Fruit fly (Drosophila melanogaster) whole organism, embryonic: Measurements from ENCODE around the gene sloth1.

ENCODE experiments used
- Antp ChIP-seq: fragments of 200-800 bp; sonication (Bioruptor generic); optimal IDR thresholded peaks from 3 replicates; lab custom pipeline; 2016; ENCODE audit warnings: missing biosample characterization, missing genetic modification characterization
- Atf6 ChIP-seq: fragments of 200-800 bp; sonication (Bioruptor generic); IDR thresholded peaks from 2 replicates; pipeline ENCODE4 v1.3.6; 2022; ENCODE audit warnings: missing biosample characterization, missing genetic modification characterization
- Blimp-1 ChIP-seq: fragments of 200-800 bp; sonication (Bioruptor generic); optimal IDR thresholded peaks from 3 replicates; lab custom pipeline; 2018; ENCODE audit warnings: missing biosample characterization, missing genetic modification characterization, mild to moderate bottlenecking, moderate library complexity, missing genetic modification reagents
- BtbVII ChIP-seq: fragments of 200-800 bp; sonication (Bioruptor generic); optimal IDR thresholded peaks from 3 replicates; lab custom pipeline; 2017; ENCODE audit warnings: missing biosample characterization, mild to moderate bottlenecking, missing genetic modification characterization
- CG10366 ChIP-seq: fragments of 200-800 bp; sonication (Bioruptor generic); IDR thresholded peaks from 2 replicates; pipeline ENCODE4 v1.3.6; 2022; ENCODE audit warnings: missing biosample characterization, missing genetic modification characterization
- CG11695 ChIP-seq: fragments of 200-800 bp; sonication (Bioruptor generic); IDR thresholded peaks from 3 replicates; pipeline ENCODE4 v1.3.6; 2022; ENCODE audit warnings: missing biosample characterization, missing genetic modification characterization
- CG12104 ChIP-seq: fragments of 200-800 bp; sonication (Bioruptor generic); optimal IDR thresholded peaks from 3 replicates; lab custom pipeline; 2016; ENCODE audit warnings: missing biosample characterization, missing genetic modification characterization
- CG12391 ChIP-seq: fragments of 200-800 bp; sonication (Bioruptor generic); optimal IDR thresholded peaks from 3 replicates; lab custom pipeline; 2018; ENCODE audit warnings: missing biosample characterization, mild to moderate bottlenecking, missing genetic modification characterization, moderate library complexity
- CG16863 ChIP-seq: fragments of 200-800 bp; sonication (Bioruptor generic); optimal IDR thresholded peaks from 3 replicates; lab custom pipeline; 2016; ENCODE audit warnings: missing biosample characterization, missing genetic modification characterization
- CG17361 ChIP-seq: fragments of 200-800 bp; sonication (Bioruptor generic); IDR thresholded peaks from 3 replicates; pipeline ENCODE4 v1.3.6; 2022; ENCODE audit warnings: missing biosample characterization, missing genetic modification characterization
- CG18599 ChIP-seq: fragments of 200-800 bp; sonication (Bioruptor generic); optimal IDR thresholded peaks from 3 replicates; lab custom pipeline; 2017; ENCODE audit warnings: missing biosample characterization, missing genetic modification characterization, mild to moderate bottlenecking, moderate library complexity, missing genetic modification reagents
- CG18619 ChIP-seq: fragments of 200-800 bp; sonication (Bioruptor generic); optimal IDR thresholded peaks from 3 replicates; lab custom pipeline; 2017; ENCODE audit warnings: missing biosample characterization, mild to moderate bottlenecking, missing genetic modification characterization
- CG2116 ChIP-seq: fragments of 200-800 bp; sonication (Bioruptor generic); optimal IDR thresholded peaks from 3 replicates; lab custom pipeline; 2018; ENCODE audit warnings: missing biosample characterization, mild to moderate bottlenecking, missing genetic modification characterization
- CG3281 ChIP-seq: fragments of 200-800 bp; sonication (Bioruptor generic); optimal IDR thresholded peaks from 3 replicates; lab custom pipeline; 2017; ENCODE audit warnings: missing biosample characterization, mild to moderate bottlenecking, missing genetic modification characterization
- CG4820 ChIP-seq: fragments of 200-800 bp; sonication (Bioruptor generic); optimal IDR thresholded peaks from 3 replicates; lab custom pipeline; 2016; ENCODE audit warnings: missing biosample characterization, missing genetic modification characterization
- CG6791 ChIP-seq: fragments of 200-800 bp; sonication (Bioruptor generic); IDR thresholded peaks from 3 replicates; pipeline ENCODE4 v1.3.6; 2022; ENCODE audit warnings: missing biosample characterization, missing genetic modification characterization; ENCODE audit not compliant: partially characterized antibody
- CG7556 ChIP-seq: fragments of 200-800 bp; sonication (Bioruptor generic); optimal IDR thresholded peaks from 2 replicates; lab custom pipeline; 2017; ENCODE audit warnings: missing biosample characterization, mild to moderate bottlenecking, missing genetic modification characterization
- CG8478 ChIP-seq: fragments of >200 bp; optimal IDR thresholded peaks from 2 replicates; lab custom pipeline; 2018
- CTCF ChIP-seq: fragments of 200-800 bp; sonication (Bioruptor generic); optimal IDR thresholded peaks from 2 replicates; lab custom pipeline; 2017; ENCODE audit warnings: missing biosample characterization, mild to moderate bottlenecking, missing genetic modification characterization, moderate library complexity
- Chrac-16 ChIP-seq: fragments of 200-800 bp; sonication (Bioruptor generic); optimal IDR thresholded peaks from 3 replicates; lab custom pipeline; 2016; ENCODE audit warnings: missing biosample characterization, missing genetic modification characterization
- Fer1 ChIP-seq: fragments of 200-800 bp; sonication (Bioruptor generic); optimal IDR thresholded peaks from 2 replicates; lab custom pipeline; 2017; ENCODE audit warnings: missing biosample characterization, mild to moderate bottlenecking, missing genetic modification characterization
- Fer3 ChIP-seq: fragments of 200-800 bp; sonication (Bioruptor generic); optimal IDR thresholded peaks from 2 replicates; lab custom pipeline; 2018; ENCODE audit warnings: missing biosample characterization, mild to moderate bottlenecking, missing genetic modification characterization, moderate library complexity
- HLH3B ChIP-seq: fragments of 200-800 bp; sonication (Bioruptor generic); IDR thresholded peaks from 2 replicates; pipeline ENCODE4 v1.3.6; 2022; ENCODE audit warnings: missing biosample characterization, missing genetic modification characterization
- HLH54F ChIP-seq: fragments of 200-800 bp; sonication (Bioruptor generic); optimal IDR thresholded peaks from 3 replicates; lab custom pipeline; 2016; ENCODE audit warnings: missing biosample characterization, missing genetic modification characterization
- HLHmδ ChIP-seq: fragments of 200-800 bp; sonication (Bioruptor generic); optimal IDR thresholded peaks from 2 replicates; lab custom pipeline; 2018; ENCODE audit warnings: missing biosample characterization, mild to moderate bottlenecking, missing genetic modification characterization, moderate library complexity
- Hsf ChIP-seq: fragments of 200-800 bp; sonication (Bioruptor generic); optimal IDR thresholded peaks from 3 replicates; lab custom pipeline; 2016; ENCODE audit warnings: missing biosample characterization, missing genetic modification characterization
- Lpt ChIP-seq: fragments of >200 bp; optimal IDR thresholded peaks from 2 replicates; lab custom pipeline; 2018; ENCODE audit warnings: missing biosample characterization, missing genetic modification characterization
- MESR4 ChIP-seq: fragments of 200-800 bp; sonication (Bioruptor generic); optimal IDR thresholded peaks from 2 replicates; lab custom pipeline; 2018; ENCODE audit warnings: missing biosample characterization, mild to moderate bottlenecking, missing genetic modification characterization, moderate library complexity
- Mrtf ChIP-seq: fragments of 200-800 bp; sonication (Bioruptor generic); IDR thresholded peaks from 3 replicates; pipeline ENCODE4 v1.3.6; 2022; ENCODE audit warnings: missing biosample characterization, missing genetic modification characterization
- Xrp1 ChIP-seq: fragments of 200-800 bp; sonication (Bioruptor generic); IDR thresholded peaks from 2 replicates; pipeline ENCODE4 v1.3.6; 2022; ENCODE audit warnings: missing biosample characterization, missing genetic modification characterization
- YL-1 ChIP-seq: fragments of 200-800 bp; sonication (Bioruptor generic); optimal IDR thresholded peaks from 3 replicates; lab custom pipeline; 2017; ENCODE audit warnings: missing biosample characterization, mild to moderate bottlenecking, missing genetic modification characterization
- ap ChIP-seq: fragments of 200-800 bp; sonication (Bioruptor generic); IDR thresholded peaks from 2 replicates; pipeline ENCODE4 v1.3.6; 2022; ENCODE audit warnings: missing biosample characterization, missing genetic modification characterization
- corto ChIP-seq: fragments of 200-800 bp; sonication (Bioruptor generic); optimal IDR thresholded peaks from 2 replicates; lab custom pipeline; 2016; ENCODE audit warnings: missing biosample characterization, mild to moderate bottlenecking, missing genetic modification characterization, moderate library complexity
- crp ChIP-seq, 2 experiments: fragments of 200-800 bp; sonication (Bioruptor generic); optimal IDR thresholded peaks; 2 replicates in 1 of 2; 3 replicates in 1 of 2; lab custom pipeline; 2017; ENCODE audit warnings: missing biosample characterization in 2 of 2, missing genetic modification characterization in 2 of 2, mild to moderate bottlenecking in 1 of 2, moderate library complexity in 1 of 2
- cwo ChIP-seq: fragments of 200-800 bp; sonication (Bioruptor generic); optimal IDR thresholded peaks from 3 replicates; lab custom pipeline; 2017; ENCODE audit warnings: missing biosample characterization, missing genetic modification characterization, mild to moderate bottlenecking, moderate library complexity, missing genetic modification reagents
- dmrt11E ChIP-seq: fragments of 200-800 bp; sonication (Bioruptor generic); optimal IDR thresholded peaks from 3 replicates; lab custom pipeline; 2018; ENCODE audit warnings: missing biosample characterization, mild to moderate bottlenecking, missing genetic modification characterization, moderate library complexity
- dpn ChIP-seq, 2 experiments: fragments of 200-800 bp; sonication (Bioruptor generic); optimal IDR thresholded peaks; 3 replicates each; lab custom pipeline; 2016; ENCODE audit warnings: missing biosample characterization in 2 of 2, missing genetic modification characterization in 2 of 2
- exex ChIP-seq: fragments of 200-800 bp; sonication (Bioruptor generic); optimal IDR thresholded peaks from 4 replicates; lab custom pipeline; 2018; ENCODE audit warnings: missing biosample characterization, mild to moderate bottlenecking, missing genetic modification characterization, moderate library complexity
- gem ChIP-seq: fragments of 200-800 bp; sonication (Bioruptor generic); optimal IDR thresholded peaks from 2 replicates; lab custom pipeline; 2019; ENCODE audit warnings: missing biosample characterization, mild to moderate bottlenecking, missing genetic modification characterization, moderate library complexity
- nmo ChIP-seq: fragments of 200-800 bp; sonication (Bioruptor generic); optimal IDR thresholded peaks from 2 replicates; lab custom pipeline; 2018; ENCODE audit warnings: missing biosample characterization, mild to moderate bottlenecking, missing genetic modification characterization, moderate library complexity
- onecut ChIP-seq: fragments of 200-800 bp; sonication (Bioruptor generic); IDR thresholded peaks from 2 replicates; pipeline ENCODE4 v1.3.6; 2022; ENCODE audit warnings: missing biosample characterization, missing genetic modification characterization
- sima ChIP-seq: fragments of 200-800 bp; sonication (Bioruptor generic); optimal IDR thresholded peaks from 2 replicates; lab custom pipeline; 2016; ENCODE audit warnings: missing biosample characterization, missing genetic modification characterization
- tio ChIP-seq: fragments of 200-800 bp; sonication (Bioruptor generic); optimal IDR thresholded peaks from 2 replicates; lab custom pipeline; 2017; ENCODE audit warnings: missing biosample characterization, missing genetic modification characterization, inconsistent platforms
- tup ChIP-seq: fragments of 200-800 bp; sonication (Bioruptor generic); optimal IDR thresholded peaks from 2 replicates; lab custom pipeline; 2016; ENCODE audit warnings: missing biosample characterization, mild to moderate bottlenecking, missing genetic modification characterization, moderate library complexity

sloth1 gene

dm6 chrX:7001135-7001769 is 9.9 kb upstream of the sloth1 start (continued):
- peak; percentile 67; the same call in 1 of the 3 replicates for TF ChIP-seq Mrtf
- TF ChIP-seq CG12391 = peak; percentile 47
- peak; percentile 51 for TF ChIP-seq Xrp1 (GFP tag; lab: Robert Waterston, UW)
- peak; percentile 30 for TF ChIP-seq dmrt11E
- peak; percentile 61 for TF ChIP-seq HLH3B (GFP tag; lab: Robert Waterston, UW)
- peak; percentile 17 for TF ChIP-seq CG2116 (GFP tag; lab: Kevin White, UChicago)
- TF ChIP-seq Fer1 = peak; percentile 60
- peak; percentile 68 for TF ChIP-seq gem
- no peak for TF ChIP-seq tio (GFP tag; lab: Kevin White, UChicago)
- TF ChIP-seq ap (GFP tag; lab: Robert Waterston, UW) = no peak
- peak; percentile 43 for TF ChIP-seq Blimp-1 (GFP tag; lab: Kevin White, UChicago)
- peak; percentile 18 for TF ChIP-seq CG12104 (GFP tag; lab: Kevin White, UChicago)
- TF ChIP-seq CG18619 (GFP tag; lab: Kevin White, UChicago) = peak; percentile 46
- TF ChIP-seq Chrac-16 (GFP tag; lab: Kevin White, UChicago) = peak; percentile 31
- TF ChIP-seq Fer3 (tag; lab: Kevin White, UChicago) = peak; percentile 39
- TF ChIP-seq Hsf = peak; percentile 21
- no peak for TF ChIP-seq onecut (GFP tag; lab: Robert Waterston, UW)
- TF ChIP-seq sima = no peak
- no peak for TF ChIP-seq CG8478 (lab: Kevin White, UChicago)
- TF ChIP-seq Atf6 (GFP tag; lab: Robert Waterston, UW) = peak; percentile 28; the same call in 1 of the 2 replicates
- peak; percentile 31 for TF ChIP-seq corto
- TF ChIP-seq tup (GFP tag; lab: Kevin White, UChicago) = peak; percentile 8
- TF ChIP-seq CG10366 (GFP tag; lab: Robert Waterston, UW) = peak; percentile 27; the same call in 1 of the 2 replicates
- TF ChIP-seq exex (tag; lab: Kevin White, UChicago) = peak; percentile 8
- no peak for TF ChIP-seq crp (GFP tag; optimal IDR thresholded peaks at IDR 0.05; lab: Kevin White, UChicago)
- peak; percentile 72 for TF ChIP-seq CG17361 (GFP tag; lab: Robert Waterston, UW)
- peak; percentile 40 for TF ChIP-seq cwo
- TF ChIP-seq CG7556 (GFP tag; lab: Kevin White, UChicago) = peak; percentile 62
- TF ChIP-seq CTCF (GFP tag; lab: Kevin White, UChicago) = no peak
- TF ChIP-seq HLH54F (GFP tag; lab: Kevin White, UChicago) = peak; percentile 2
- no peak for TF ChIP-seq CG6791 (GFP tag; lab: Robert Waterston, UW)
- peak; percentile 75 for TF ChIP-seq CG18599 (GFP tag; lab: Kevin White, UChicago)
- peak; percentile 9 for TF ChIP-seq BtbVII (GFP tag; lab: Kevin White, UChicago)
- TF ChIP-seq MESR4 (GFP tag; lab: Kevin White, UChicago) = no peak
- no peak for TF ChIP-seq YL-1
- TF ChIP-seq CG11695 (GFP tag; lab: Robert Waterston, UW) = peak; percentile 55
- peak; percentile 17 for TF ChIP-seq nmo (GFP tag; lab: Kevin White, UChicago)
- TF ChIP-seq CG3281 (GFP tag; lab: Kevin White, UChicago) = peak; percentile 21
- TF ChIP-seq Antp = no peak
- no peak for TF ChIP-seq CG4820 (GFP tag; lab: Kevin White, UChicago)
- TF ChIP-seq CG16863 = peak; percentile 12
- no peak for TF ChIP-seq HLHmδ
- peak in 1 of 2 experiments; percentile 24 for TF ChIP-seq dpn (GFP tag; optimal IDR thresholded peaks at IDR 0.05; lab: Kevin White, UChicago)
- TF ChIP-seq Lpt (GFP tag; lab: Kevin White, UChicago) = no peak
